Fruit fly (Drosophila melanogaster): ENCODE measurements around the gene Rh7.

Gene Rh7

DNA sequence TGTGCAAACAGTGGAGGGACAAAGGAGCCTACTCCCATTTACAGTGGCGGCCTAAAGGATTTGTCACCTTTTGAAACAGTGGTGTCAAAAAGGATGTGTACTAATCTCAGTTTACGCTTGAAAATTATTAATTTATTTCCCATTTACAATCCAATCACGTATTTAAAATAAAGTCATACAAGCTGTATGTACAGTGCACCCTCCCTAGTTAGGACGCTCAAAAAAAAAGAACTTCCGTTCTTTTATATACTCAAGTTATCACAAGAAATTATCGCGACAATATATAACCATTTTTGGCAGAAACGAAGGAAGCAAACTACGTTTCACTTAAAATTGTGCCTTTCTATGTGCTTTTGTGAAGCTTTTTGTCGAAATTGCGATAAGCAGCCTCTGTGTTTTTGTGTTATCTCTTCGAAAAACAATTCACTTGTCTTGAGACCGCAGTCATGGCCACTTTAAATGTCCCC is 36.0 kb downstream of the Rh7 start (continued):
- TF ChIP-seq CG14441 (GFP tag; IDR thresholded peaks at IDR 0.05): 0 out of 2 replicates have a peak, but pooled peaks have one; percentile 21
- TF ChIP-seq az2 (GFP tag; optimal IDR thresholded peaks at IDR 0.05): peak; percentile 35
- no peak for TF ChIP-seq CG12299 (tag; optimal IDR thresholded peaks at IDR 0.05)
- no peak for TF ChIP-seq CG10147 (GFP tag; optimal IDR thresholded peaks at IDR 0.05)
- TF ChIP-seq CkIIα-i1 (GFP tag; IDR thresholded peaks at IDR 0.05): no peak
- TF ChIP-seq kni (GFP tag; optimal IDR thresholded peaks at IDR 0.05): no peak
- peak; percentile 15 for TF ChIP-seq CG15696 (tag; optimal IDR thresholded peaks at IDR 0.05)
- TF ChIP-seq CG17829 (tag; optimal IDR thresholded peaks at IDR 0.05): peak; percentile 28
- TF ChIP-seq CG4404 (GFP tag; IDR thresholded peaks at IDR 0.05): peak; percentile 36; the same call in 1 of the 2 replicates
- TF ChIP-seq Doc3 (GFP tag; IDR thresholded peaks at IDR 0.05; ENCODE audit: partially characterized antibody): no peak
- TF ChIP-seq NfI (GFP tag; optimal IDR thresholded peaks at IDR 0.05): peak; percentile 43
- TF ChIP-seq scrt (GFP tag; optimal IDR thresholded peaks at IDR 0.05): no peak
- TF ChIP-seq lola (GFP tag; optimal IDR thresholded peaks at IDR 0.05): peak in 1 of 3 experiments; percentile 11
- TF ChIP-seq ind (GFP tag; optimal IDR thresholded peaks at IDR 0.05): peak; percentile 60
- peak; percentile 19 for TF ChIP-seq Mes4 (GFP tag; optimal IDR thresholded peaks at IDR 0.05)
- TF ChIP-seq CG8388 (GFP tag; optimal IDR thresholded peaks at IDR 0.05): peak; percentile 96
- no peak for TF ChIP-seq dimm (GFP tag; IDR thresholded peaks at IDR 0.05)
- TF ChIP-seq ase (GFP tag; IDR thresholded peaks at IDR 0.05): no peak
- peak; percentile 41 for TF ChIP-seq CG8944 (GFP tag; optimal IDR thresholded peaks at IDR 0.05)
- no peak for TF ChIP-seq dmrt11E (tag; optimal IDR thresholded peaks at IDR 0.05)
- no peak for TF ChIP-seq CG7786 (GFP tag; optimal IDR thresholded peaks at IDR 0.05)
- peak; percentile 45; the same call in 1 of the 2 replicates for TF ChIP-seq ssp (GFP tag; IDR thresholded peaks at IDR 0.05)
- peak; percentile 55 for TF ChIP-seq Rfx (GFP tag; IDR thresholded peaks at IDR 0.05)
- TF ChIP-seq ERR (GFP tag; optimal IDR thresholded peaks at IDR 0.05): no peak
- no peak for TF ChIP-seq maf-S (GFP tag; optimal IDR thresholded peaks at IDR 0.05)
- peak; percentile 44 for TF ChIP-seq CG9727 (GFP tag; optimal IDR thresholded peaks at IDR 0.05)
- peak; percentile 25 for TF ChIP-seq her (GFP tag; optimal IDR thresholded peaks at IDR 0.05)
- no peak for TF ChIP-seq CG4360 (GFP tag; IDR thresholded peaks at IDR 0.05)
- TF ChIP-seq CG9797 (GFP tag; optimal IDR thresholded peaks at IDR 0.05): no peak
- TF ChIP-seq jumu (GFP tag; optimal IDR thresholded peaks at IDR 0.05): peak; percentile 31
- peak; percentile 41 for TF ChIP-seq CG12769 (tag; optimal IDR thresholded peaks at IDR 0.05)
- TF ChIP-seq CG17912 (GFP tag; optimal IDR thresholded peaks at IDR 0.05): no peak
- TF ChIP-seq phol (tag; optimal IDR thresholded peaks at IDR 0.05): peak; percentile 52
- no peak for TF ChIP-seq gsb (GFP tag; IDR thresholded peaks at IDR 0.05)
- TF ChIP-seq CG12236 (GFP tag; optimal IDR thresholded peaks at IDR 0.05): no peak
- no peak for TF ChIP-seq Lhr (GFP tag; optimal IDR thresholded peaks at IDR 0.05)
- peak; percentile 7 for TF ChIP-seq CG1647 (GFP tag; optimal IDR thresholded peaks at IDR 0.05)
- peak; percentile 9 for TF ChIP-seq CG1233 (GFP tag; optimal IDR thresholded peaks at IDR 0.05)
- TF ChIP-seq CG5245 (GFP tag; optimal IDR thresholded peaks at IDR 0.05): no peak
- TF ChIP-seq sens (GFP tag): peak; percentile 78
- TF ChIP-seq CG18476 (GFP tag; optimal IDR thresholded peaks at IDR 0.05): no peak
- no peak for TF ChIP-seq danr (GFP tag; IDR thresholded peaks at IDR 0.05)
- TF ChIP-seq kay (GFP tag; optimal IDR thresholded peaks at IDR 0.05): no peak
- no peak for TF ChIP-seq HLHmδ (GFP tag; optimal IDR thresholded peaks at IDR 0.05)
- no peak for TF ChIP-seq onecut (GFP tag; IDR thresholded peaks at IDR 0.05)
- TF ChIP-seq pita (GFP tag; optimal IDR thresholded peaks at IDR 0.05): no peak
- no peak for TF ChIP-seq Dbx (GFP tag; IDR thresholded peaks at IDR 0.05)
- no peak for TF ChIP-seq rib (GFP tag; IDR thresholded peaks at IDR 0.05)
- TF ChIP-seq Gsc (GFP tag; IDR thresholded peaks at IDR 0.05): no peak
- no peak for TF ChIP-seq disco-r (GFP tag; optimal IDR thresholded peaks at IDR 0.05)
- TF ChIP-seq HLH3B (GFP tag; IDR thresholded peaks at IDR 0.05): no peak
- no peak for TF ChIP-seq Aef1 (GFP tag; IDR thresholded peaks at IDR 0.05)

All from whole organism, embryonic.